Fruit fly (Drosophila melanogaster) whole organism, embryonic: Measurements from ENCODE around the gene CG3630.
A peak's percentile ranks its signal among the peaks of the same experiment; 100 is the strongest.

Source experiments
- Adf1 ChIP-seq: fragments of 200-800 bp; sonication (Bioruptor generic); IDR thresholded peaks from 2 replicates; pipeline ENCODE4 v1.3.6; 2022; ENCODE audit warnings: missing biosample characterization, missing genetic modification characterization
- Atf-2 ChIP-seq: fragments of 200-800 bp; sonication (Bioruptor generic); optimal IDR thresholded peaks from 2 replicates; lab custom pipeline; 2016; ENCODE audit warnings: missing biosample characterization, missing genetic modification characterization
- Bdp1 ChIP-seq: fragments of 200-800 bp; sonication (Bioruptor generic); optimal IDR thresholded peaks from 3 replicates; lab custom pipeline; 2016; ENCODE audit warnings: missing biosample characterization, missing genetic modification characterization
- Blimp-1 ChIP-seq: fragments of 200-800 bp; sonication (Bioruptor generic); optimal IDR thresholded peaks from 3 replicates; lab custom pipeline; 2018; ENCODE audit warnings: missing biosample characterization, missing genetic modification characterization, mild to moderate bottlenecking, moderate library complexity, missing genetic modification reagents
- CG10654 ChIP-seq: fragments of 200-800 bp; sonication (Bioruptor generic); optimal IDR thresholded peaks from 2 replicates; lab custom pipeline; 2016; ENCODE audit warnings: missing biosample characterization, missing genetic modification characterization
- CG14014 ChIP-seq: fragments of 200-800 bp; sonication (Bioruptor generic); IDR thresholded peaks from 2 replicates; pipeline ENCODE4 v1.3.6; 2022; ENCODE audit warnings: missing biosample characterization, missing genetic modification characterization
- CG17328 ChIP-seq: fragments of 200-800 bp; sonication (Bioruptor generic); IDR thresholded peaks from 2 replicates; pipeline ENCODE4 v1.3.6; 2022; ENCODE audit warnings: missing biosample characterization, missing genetic modification characterization
- CG18011 ChIP-seq: fragments of 200-800 bp; sonication (Bioruptor generic); optimal IDR thresholded peaks from 2 replicates; lab custom pipeline; 2017; ENCODE audit warnings: missing biosample characterization, missing genetic modification characterization, mild to moderate bottlenecking, moderate library complexity, missing genotype
- CG30431 ChIP-seq: fragments of 200-800 bp; sonication (Bioruptor generic); optimal IDR thresholded peaks from 2 replicates; lab custom pipeline; 2017; ENCODE audit warnings: missing biosample characterization, missing genetic modification characterization
- CG3995 ChIP-seq: fragments of 200-800 bp; sonication (Bioruptor generic); optimal IDR thresholded peaks from 3 replicates; lab custom pipeline; 2016; ENCODE audit warnings: missing biosample characterization, missing genetic modification characterization
- CG5953 ChIP-seq: fragments of 200-800 bp; sonication (Bioruptor generic); IDR thresholded peaks from 2 replicates; pipeline ENCODE4 v1.3.6; 2022; ENCODE audit warnings: missing biosample characterization, missing genetic modification characterization
- CG6254 ChIP-seq: fragments of 200-800 bp; sonication (Bioruptor generic); optimal IDR thresholded peaks from 3 replicates; lab custom pipeline; 2017; ENCODE audit warnings: mild to moderate bottlenecking, missing biosample characterization, missing genetic modification reagents, missing genetic modification characterization
- CG7271 ChIP-seq: fragments of 200-800 bp; sonication (Bioruptor generic); optimal IDR thresholded peaks from 2 replicates; lab custom pipeline; 2018; ENCODE audit warnings: missing biosample characterization, mild to moderate bottlenecking, missing genetic modification characterization, moderate library complexity
- CG7357 ChIP-seq: fragments of 200-800 bp; sonication (Bioruptor generic); IDR thresholded peaks from 3 replicates; pipeline ENCODE4 v1.3.6; 2022; ENCODE audit warnings: missing biosample characterization, missing genetic modification characterization
- CG7556 ChIP-seq: fragments of 200-800 bp; sonication (Bioruptor generic); optimal IDR thresholded peaks from 2 replicates; lab custom pipeline; 2017; ENCODE audit warnings: missing biosample characterization, mild to moderate bottlenecking, missing genetic modification characterization
- CoRest ChIP-seq: fragments of 200-800 bp; sonication (Bioruptor generic); optimal IDR thresholded peaks from 3 replicates; lab custom pipeline; 2018; ENCODE audit warnings: missing biosample characterization, mild to moderate bottlenecking, missing genetic modification characterization, moderate library complexity
- D ChIP-seq, 2 experiments: fragments of 200-800 bp in 1 of 2; fragments of >200 bp in 1 of 2; sonication (Bioruptor generic) in 1 of 2; optimal IDR thresholded peaks; 2 replicates in 1 of 2; 3 replicates in 1 of 2; lab custom pipeline; 2017; ENCODE audit warnings: mild to moderate bottlenecking in 1 of 2, missing biosample characterization in 1 of 2, missing genetic modification characterization in 1 of 2, missing genetic modification reagents in 1 of 2
- Dfd ChIP-seq, 2 experiments: fragments of >200 bp; optimal IDR thresholded peaks; 2 replicates each; lab custom pipeline; 2017; ENCODE audit warnings: missing biosample characterization in 2 of 2, missing genetic modification characterization in 2 of 2
- E2f2 ChIP-seq: fragments of 200-800 bp; sonication (Bioruptor generic); IDR thresholded peaks from 2 replicates; pipeline ENCODE4 v1.3.6; 2022; ENCODE audit warnings: missing biosample characterization, missing genetic modification characterization
- Ets65A ChIP-seq: fragments of 200-800 bp; sonication (Bioruptor generic); peaks from one replicate; lab custom pipeline; 2016; ENCODE audit warnings: missing biosample characterization, missing genetic modification characterization
- Fer3 ChIP-seq: fragments of 200-800 bp; sonication (Bioruptor generic); optimal IDR thresholded peaks from 2 replicates; lab custom pipeline; 2018; ENCODE audit warnings: missing biosample characterization, mild to moderate bottlenecking, missing genetic modification characterization, moderate library complexity
- H2.0 ChIP-seq: fragments of 200-800 bp; sonication (Bioruptor generic); IDR thresholded peaks from 2 replicates; pipeline ENCODE4 v1.3.6; 2022; ENCODE audit warnings: missing biosample characterization, missing genetic modification characterization
- HmgZ ChIP-seq: fragments of 200-800 bp; sonication (Bioruptor generic); optimal IDR thresholded peaks from 2 replicates; lab custom pipeline; 2018; ENCODE audit warnings: missing biosample characterization, mild to moderate bottlenecking, missing genetic modification characterization
- Hmx ChIP-seq: fragments of 200-800 bp; sonication (Bioruptor generic); optimal IDR thresholded peaks from 2 replicates; lab custom pipeline; 2016; ENCODE audit warnings: missing biosample characterization, missing genetic modification characterization
- Hr3 ChIP-seq: fragments of 200-800 bp; sonication (Bioruptor generic); optimal IDR thresholded peaks from 3 replicates; lab custom pipeline; 2016; ENCODE audit warnings: missing biosample characterization, missing genetic modification characterization
- Jarid2 ChIP-seq: fragments of 200-800 bp; sonication (Bioruptor generic); optimal IDR thresholded peaks from 3 replicates; lab custom pipeline; 2017; ENCODE audit warnings: mild to moderate bottlenecking, missing biosample characterization, missing genetic modification reagents, missing genetic modification characterization
- Nf-YA ChIP-seq: fragments of 200-800 bp; sonication (Bioruptor generic); IDR thresholded peaks from 2 replicates; pipeline ENCODE4 v1.3.6; 2022; ENCODE audit warnings: missing biosample characterization, missing genetic modification characterization
- NfI ChIP-seq: fragments of 200-800 bp; sonication (Bioruptor generic); optimal IDR thresholded peaks from 3 replicates; lab custom pipeline; 2018; ENCODE audit warnings: missing biosample characterization, mild to moderate bottlenecking, missing genetic modification characterization, moderate library complexity
- Side ChIP-seq: fragments of 200-800 bp; sonication (Bioruptor generic); optimal IDR thresholded peaks from 2 replicates; lab custom pipeline; 2016; ENCODE audit warnings: missing biosample characterization, missing genetic modification characterization
- Trl ChIP-seq, 3 experiments: fragments of >200 bp in 2 of 3; fragments of 200-800 bp in 1 of 3; sonication (Bioruptor generic) in 1 of 3; optimal IDR thresholded peaks; 2 replicates in 1 of 3; 3 replicates in 2 of 3; lab custom pipeline; 2016 to 2017; ENCODE audit warnings: missing biosample characterization in 1 of 3, missing genetic modification characterization in 1 of 3
- Usf ChIP-seq: fragments of 200-800 bp; sonication (Bioruptor generic); optimal IDR thresholded peaks from 2 replicates; lab custom pipeline; 2017; ENCODE audit warnings: missing genotype, missing biosample characterization, missing genetic modification characterization
- ac ChIP-seq: fragments of 200-800 bp; sonication (Bioruptor generic); optimal IDR thresholded peaks from 3 replicates; lab custom pipeline; 2017; ENCODE audit warnings: missing biosample characterization, mild to moderate bottlenecking, missing genetic modification characterization
- ap ChIP-seq: fragments of 200-800 bp; sonication (Bioruptor generic); IDR thresholded peaks from 2 replicates; pipeline ENCODE4 v1.3.6; 2022; ENCODE audit warnings: missing biosample characterization, missing genetic modification characterization
- ato ChIP-seq: fragments of 200-800 bp; sonication (Bioruptor generic); IDR thresholded peaks from 2 replicates; pipeline ENCODE4 v1.3.6; 2022; ENCODE audit warnings: missing biosample characterization, missing genetic modification characterization; ENCODE audit not compliant: partially characterized antibody
- bab2 ChIP-seq: fragments of 200-800 bp; sonication (Bioruptor generic); optimal IDR thresholded peaks from 2 replicates; lab custom pipeline; 2016; ENCODE audit warnings: missing biosample characterization, missing genetic modification characterization
- br ChIP-seq: fragments of >200 bp; optimal IDR thresholded peaks from 2 replicates; lab custom pipeline; 2017
- chm ChIP-seq: fragments of 200-800 bp; sonication (Bioruptor generic); IDR thresholded peaks from 2 replicates; pipeline ENCODE4 v1.3.6; 2022; ENCODE audit warnings: missing biosample characterization, missing genetic modification characterization
- gro ChIP-seq: fragments of 200-800 bp; sonication (Bioruptor generic); optimal IDR thresholded peaks from 2 replicates; lab custom pipeline; 2016; ENCODE audit warnings: missing biosample characterization, missing genetic modification characterization
- kni ChIP-seq: fragments of 200-800 bp; sonication (Bioruptor generic); optimal IDR thresholded peaks from 3 replicates; lab custom pipeline; 2017; ENCODE audit warnings: mild to moderate bottlenecking, missing biosample characterization, missing genetic modification reagents, missing genetic modification characterization
- nerfin-2 ChIP-seq: fragments of 200-800 bp; sonication (Bioruptor generic); IDR thresholded peaks from 2 replicates; pipeline ENCODE4 v1.3.6; 2022; ENCODE audit warnings: missing biosample characterization, missing genetic modification characterization; ENCODE audit not compliant: partially characterized antibody
- shn ChIP-seq: fragments of 200-800 bp; sonication (Bioruptor generic); optimal IDR thresholded peaks from 3 replicates; lab custom pipeline; 2016; ENCODE audit warnings: missing biosample characterization, missing genetic modification characterization
- sisA ChIP-seq: fragments of 200-800 bp; sonication (Bioruptor generic); IDR thresholded peaks from 2 replicates; pipeline ENCODE4 v1.3.6; 2022; ENCODE audit warnings: missing biosample characterization, missing genetic modification characterization
- tgo ChIP-seq: fragments of 200-800 bp; sonication (Bioruptor generic); IDR thresholded peaks from 3 replicates; pipeline ENCODE4 v1.3.6; 2022; ENCODE audit warnings: missing biosample characterization, missing genetic modification characterization
- tin ChIP-seq: fragments of 200-800 bp; sonication (Bioruptor generic); optimal IDR thresholded peaks from 3 replicates; lab custom pipeline; 2016; ENCODE audit warnings: missing biosample characterization, missing genetic modification characterization
- tll ChIP-seq, 2 experiments: fragments of 200-800 bp in 1 of 2; fragments of >200 bp in 1 of 2; sonication (Bioruptor generic) in 1 of 2; optimal IDR thresholded peaks; 2 replicates each; lab custom pipeline; 2017 to 2019; ENCODE audit warnings: missing biosample characterization in 2 of 2, missing genetic modification characterization in 2 of 2, mild to moderate bottlenecking in 1 of 2, moderate library complexity in 1 of 2
- trem ChIP-seq: fragments of 200-800 bp; optimal IDR thresholded peaks from 3 replicates; lab custom pipeline; 2019; ENCODE audit warnings: missing biosample characterization, mild to moderate bottlenecking, missing genetic modification characterization, moderate library complexity
- trh ChIP-seq: fragments of 200-800 bp; sonication (Bioruptor generic); optimal IDR thresholded peaks from 2 replicates; lab custom pipeline; 2016; ENCODE audit warnings: missing biosample characterization, missing genetic modification characterization
- unc-4 ChIP-seq: fragments of 200-800 bp; sonication (Bioruptor generic); IDR thresholded peaks from 2 replicates; pipeline ENCODE4 v1.3.6; 2022; ENCODE audit warnings: missing biosample characterization, missing genetic modification characterization; ENCODE audit not compliant: partially characterized antibody
- zfh1 ChIP-seq: fragments of 200-800 bp; sonication (Bioruptor generic); IDR thresholded peaks from 3 replicates; pipeline ENCODE4 v1.3.6; 2022; ENCODE audit warnings: missing biosample characterization, missing genetic modification characterization

The CG3630 gene

DNA sequence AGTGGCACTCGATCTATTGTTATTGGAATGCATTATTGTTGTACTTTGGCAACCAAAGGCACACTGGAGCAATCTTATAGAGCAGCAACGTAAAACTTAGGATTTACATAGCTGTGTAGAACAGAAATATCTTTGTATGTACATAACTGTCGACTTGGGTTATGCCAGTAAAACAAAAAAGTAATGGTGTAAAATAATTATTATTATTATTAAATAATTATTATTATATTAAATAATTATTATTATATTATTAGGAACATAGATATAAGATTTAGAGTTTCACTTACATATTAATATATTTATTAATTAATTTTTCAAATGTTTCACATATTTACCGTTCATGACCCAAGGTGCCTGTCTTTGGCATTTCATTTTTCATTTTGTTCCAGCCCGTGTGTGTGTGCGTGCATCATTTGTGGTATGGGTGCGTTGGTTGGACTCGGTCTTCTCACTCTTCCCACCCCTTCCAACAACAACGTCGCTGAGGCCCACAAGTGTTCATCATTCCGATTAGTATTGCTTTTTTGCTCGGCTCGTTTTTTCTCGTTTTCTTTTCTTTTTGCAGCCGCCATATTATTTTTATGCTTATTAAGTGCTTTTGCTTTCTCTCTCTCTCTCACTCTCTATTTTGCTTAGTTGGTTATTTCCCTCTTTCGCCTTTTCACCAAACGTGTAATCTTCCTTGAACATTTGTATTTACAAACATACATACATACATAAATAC lies 37.9 kb upstream of the CG3630 start (continued):
- TF ChIP-seq Side (GFP tag; lab: Kevin White, UChicago) (peak; percentile 29), Nf-YA (GFP tag; lab: Robert Waterston, UW) (peak; percentile 66; the same call in 1 of the 2 replicates), CoRest (tag; lab: Kevin White, UChicago) (peak; percentile 99), tin (peak; percentile 95), tll (GFP tag; optimal IDR thresholded peaks at IDR 0.05; lab: Kevin White, UChicago) (peak in 1 of 2 experiments; percentile 22), nerfin-2 (no peak), ap (GFP tag; lab: Robert Waterston, UW) (peak; percentile 84), trh (peak; percentile 86), HmgZ (peak; percentile 81), CG7556 (peak; percentile 99), CG17328 (GFP tag; lab: Robert Waterston, UW) (peak; percentile 90), br (lab: Kevin White, UChicago) (no peak), Fer3 (tag; lab: Kevin White, UChicago) (peak; percentile 94), sisA (GFP tag; lab: Robert Waterston, UW) (peak; percentile 93), H2.0 (peak; percentile 85), Jarid2 (peak; percentile 83), CG14014 (GFP tag; lab: Robert Waterston, UW) (peak; percentile 90), zfh1 (GFP tag; lab: Robert Waterston, UW) (peak; percentile 92), chm (GFP tag; lab: Robert Waterston, UW) (peak; percentile 69; the same call in 1 of the 2 replicates), CG10654 (GFP tag; lab: Kevin White, UChicago) (peak; percentile 96), Atf-2 (peak; percentile 80), CG6254 (GFP tag; lab: Kevin White, UChicago) (peak; percentile 95), CG18011 (GFP tag; lab: Kevin White, UChicago) (peak; percentile 74), CG5953 (GFP tag; lab: Robert Waterston, UW) (peak; percentile 81), Blimp-1 (peak; percentile 95), tgo (peak; percentile 89), bab2 (peak; percentile 82), ato (GFP tag; lab: Robert Waterston, UW) (no peak), Bdp1 (GFP tag; lab: Kevin White, UChicago) (peak; percentile 60), CG3995 (GFP tag; lab: Kevin White, UChicago) (peak; percentile 48), NfI (GFP tag; lab: Kevin White, UChicago) (peak; percentile 98), unc-4 (GFP tag; lab: Robert Waterston, UW) (no peak), Hmx (GFP tag; lab: Kevin White, UChicago) (peak; percentile 22), Dfd (GFP tag; optimal IDR thresholded peaks at IDR 0.05; lab: Kevin White, UChicago) (no peak), D (optimal IDR thresholded peaks at IDR 0.05; lab: Kevin White, UChicago) (no peak), D (GFP tag; optimal IDR thresholded peaks at IDR 0.05; lab: Kevin White, UChicago) (peak; percentile 99), ac (GFP tag; lab: Kevin White, UChicago) (peak; percentile 94), CG7271 (peak; percentile 87), E2f2 (GFP tag; lab: Robert Waterston, UW) (peak; percentile 73), Trl (optimal IDR thresholded peaks at IDR 0.05; lab: Kevin White, UChicago) (peak in 1 of 2 experiments; percentile 45), Trl (GFP tag; optimal IDR thresholded peaks at IDR 0.05; lab: Kevin White, UChicago) (peak; percentile 82), CG7357 (GFP tag; lab: Robert Waterston, UW) (peak; percentile 90), Ets65A (GFP tag; lab: Kevin White, UChicago) (peak; percentile 94), gro (GFP tag; lab: Kevin White, UChicago) (peak; percentile 10), shn (GFP tag; lab: Kevin White, UChicago) (peak; percentile 81), CG30431 (GFP tag; lab: Kevin White, UChicago) (peak; percentile 98), kni (GFP tag; lab: Kevin White, UChicago) (no peak), Usf (GFP tag; lab: Kevin White, UChicago) (peak; percentile 98), Hr3 (GFP tag; lab: Kevin White, UChicago) (peak; percentile 98), Adf1 (GFP tag; lab: Robert Waterston, UW) (no peak), trem (tag; lab: Kevin White, UChicago) (peak; percentile 96)
